Worm (Caenorhabditis elegans) whole organism, L4 larva: ENCODE data around the gene pdhk-2.

ENCODE experiments used
- F37D6.2 ChIP-seq: sonication (generic microtip); optimal IDR thresholded peaks from 2 replicates; lab custom pipeline; 2016; ENCODE audit warnings: mild to moderate bottlenecking, missing genetic modification characterization, missing compliant biosample characterization
- R02D3.7 ChIP-seq: fragments of 150-350 bp; sonication (generic microtip); optimal IDR thresholded peaks from 3 replicates; lab custom pipeline; 2014; ENCODE audit warnings: missing biosample characterization, missing genetic modification characterization
- Y105C5A.15 ChIP-seq: fragments of 200-800 bp; sonication (Bioruptor generic); IDR thresholded peaks from 2 replicates; pipeline ENCODE4 v1.3.6; 2022; ENCODE audit warnings: missing genetic modification characterization, missing compliant biosample characterization
- Y5F2A.4 ChIP-seq: fragments of 200-800 bp; sonication (Bioruptor generic); optimal IDR thresholded peaks from 2 replicates; lab custom pipeline; 2018; ENCODE audit warnings: mild to moderate bottlenecking, missing genetic modification characterization, missing compliant biosample characterization
- Y75B8A.6 ChIP-seq: fragments of 200-800 bp; sonication (Bioruptor generic); IDR thresholded peaks from 2 replicates; pipeline ENCODE4 v1.3.6; 2022; ENCODE audit warnings: missing genetic modification reagents, missing genetic modification characterization, missing compliant biosample characterization
- aly-2 ChIP-seq: sonication (generic microtip); optimal IDR thresholded peaks from 2 replicates; lab custom pipeline; 2018; ENCODE audit warnings: missing biosample characterization, missing genetic modification characterization
- arid-1 ChIP-seq: fragments of 200-800 bp; sonication (Bioruptor generic); conservative IDR thresholded peaks from 2 replicates; pipeline ENCODE4 v1.3.6; 2022; ENCODE audit warnings: missing genetic modification reagents, missing genetic modification characterization, missing compliant biosample characterization
- ceh-20 ChIP-seq: fragments of 200-800 bp; sonication (Bioruptor generic); IDR thresholded peaks from 2 replicates; pipeline ENCODE4 v1.3.6; 2022; ENCODE audit warnings: missing genetic modification reagents, missing genetic modification characterization, missing compliant biosample characterization
- ceh-44 ChIP-seq: fragments of 200-800 bp; sonication (Bioruptor generic); IDR thresholded peaks from 2 replicates; pipeline ENCODE4 v1.3.6; 2022; ENCODE audit warnings: missing genetic modification reagents, missing genetic modification characterization, missing compliant biosample characterization
- ceh-62 ChIP-seq: sonication (generic microtip); optimal IDR thresholded peaks from 2 replicates; lab custom pipeline; 2017; ENCODE audit warnings: missing biosample characterization, missing genetic modification characterization
- daf-8 ChIP-seq: fragments of 200-800 bp; sonication (Bioruptor generic); IDR thresholded peaks from 2 replicates; pipeline ENCODE4 v1.3.6; 2022; ENCODE audit warnings: missing genetic modification characterization, missing compliant biosample characterization
- dmd-6 ChIP-seq: fragments of 200-800 bp; sonication (Bioruptor generic); IDR thresholded peaks from 2 replicates; pipeline ENCODE4 v1.3.6; 2022; ENCODE audit warnings: missing genetic modification reagents, missing genetic modification characterization, missing compliant biosample characterization
- dmd-8 ChIP-seq: fragments of 200-800 bp; sonication (Bioruptor generic); IDR thresholded peaks from 2 replicates; pipeline ENCODE4 v1.3.6; 2022; ENCODE audit warnings: missing genetic modification characterization, missing compliant biosample characterization
- dmd-9 ChIP-seq: fragments of 200-800 bp; sonication (Bioruptor generic); IDR thresholded peaks from 2 replicates; pipeline ENCODE4 v1.3.6; 2022; ENCODE audit warnings: missing genetic modification reagents, missing genetic modification characterization, missing compliant biosample characterization
- dve-1 ChIP-seq: sonication (generic microtip); optimal IDR thresholded peaks from 2 replicates; lab custom pipeline; 2017; ENCODE audit warnings: antibody characterized with exemption, mild to moderate bottlenecking, missing genetic modification characterization, missing compliant biosample characterization; ENCODE audit not compliant: insufficient read depth
- egl-27 ChIP-seq: sonication (generic microtip); optimal IDR thresholded peaks from 3 replicates; lab custom pipeline; 2017; ENCODE audit warnings: missing biosample characterization, missing genetic modification reagents, missing genetic modification characterization
- fkh-10 ChIP-seq: fragments of 150-350 bp; optimal IDR thresholded peaks from 2 replicates; lab custom pipeline; 2014; ENCODE audit warnings: missing biosample characterization, missing genetic modification reagents, missing genetic modification characterization
- fos-1 ChIP-seq: fragments of 150-350 bp; optimal IDR thresholded peaks from 2 replicates; lab custom pipeline; 2014; ENCODE audit warnings: missing biosample characterization, missing genetic modification characterization
- gei-8 ChIP-seq: fragments of 200-800 bp; sonication (Bioruptor generic); optimal IDR thresholded peaks from 2 replicates; lab custom pipeline; 2018; ENCODE audit warnings: mild to moderate bottlenecking, missing genetic modification characterization, missing compliant biosample characterization
- hif-1 ChIP-seq, 2 experiments: sonication (generic microtip); optimal IDR thresholded peaks; 2 replicates each; lab custom pipeline; 2016 to 2017; ENCODE audit warnings: missing compliant biosample characterization in 2 of 2, missing genetic modification characterization in 2 of 2, missing genetic modification reagents in 2 of 2, missing genotype in 2 of 2, mild to moderate bottlenecking in 1 of 2
- hlh-11 ChIP-seq: fragments of 200-800 bp; sonication (Bioruptor generic); optimal IDR thresholded peaks from 2 replicates; lab custom pipeline; 2018; ENCODE audit warnings: mild to moderate bottlenecking, missing genetic modification characterization, missing compliant biosample characterization
- hlh-30 ChIP-seq: sonication (generic microtip); optimal IDR thresholded peaks from 2 replicates; lab custom pipeline; 2017; ENCODE audit warnings: antibody characterized with exemption, mild to moderate bottlenecking, missing genetic modification characterization, missing compliant biosample characterization; ENCODE audit not compliant: insufficient read depth
- jun-1 ChIP-seq: fragments of 150-350 bp; optimal IDR thresholded peaks from 2 replicates; lab custom pipeline; 2014; ENCODE audit warnings: missing biosample characterization, missing genetic modification reagents, missing genetic modification characterization
- lin-38 ChIP-seq: fragments of 200-800 bp; sonication (Bioruptor generic); IDR thresholded peaks from 2 replicates; pipeline ENCODE4 v1.3.6; 2022; ENCODE audit warnings: missing genetic modification reagents, missing genetic modification characterization, missing compliant biosample characterization
- lin-39 ChIP-seq: fragments of 150-350 bp; optimal IDR thresholded peaks from 2 replicates; lab custom pipeline; 2014; ENCODE audit warnings: missing biosample characterization, missing genetic modification reagents, missing genetic modification characterization
- lir-3 ChIP-seq: sonication (generic microtip); optimal IDR thresholded peaks from 2 replicates; lab custom pipeline; 2016; ENCODE audit warnings: mild to moderate bottlenecking, missing genetic modification characterization, missing compliant biosample characterization
- madf-5 ChIP-seq, 2 experiments: fragments of 200-800 bp; sonication (Bioruptor generic); IDR thresholded peaks; 2 replicates each; pipeline ENCODE4 v1.3.6; 2022; ENCODE audit warnings: missing compliant biosample characterization in 2 of 2, missing genetic modification characterization in 2 of 2
- mdl-1 ChIP-seq, 2 experiments: fragments of 150-350 bp in 1 of 2; sonication (generic microtip) in 1 of 2; optimal IDR thresholded peaks; 2 replicates each; lab custom pipeline; 2014 to 2017; ENCODE audit warnings: missing biosample characterization in 2 of 2, missing genetic modification characterization in 2 of 2
- mdt-29 ChIP-seq: fragments of 200-800 bp; sonication (Bioruptor generic); IDR thresholded peaks from 2 replicates; pipeline ENCODE4 v1.3.6; 2022; ENCODE audit warnings: missing genetic modification reagents, missing genetic modification characterization, missing compliant biosample characterization
- mep-1 ChIP-seq: fragments of 150-350 bp; sonication (generic microtip); optimal IDR thresholded peaks from 3 replicates; lab custom pipeline; 2014; ENCODE audit warnings: missing biosample characterization, missing genetic modification characterization
- mes-2 ChIP-seq: sonication (generic microtip); optimal IDR thresholded peaks from 2 replicates; lab custom pipeline; 2016; ENCODE audit warnings: missing genotype, mild to moderate bottlenecking, missing genetic modification characterization, missing compliant biosample characterization; ENCODE audit not compliant: poor library complexity, severe bottlenecking
- nhr-10 ChIP-seq: fragments of 150-350 bp; optimal IDR thresholded peaks from 2 replicates; lab custom pipeline; 2014; ENCODE audit warnings: missing biosample characterization, missing genetic modification characterization
- nhr-11 ChIP-seq: fragments of 150-350 bp; optimal IDR thresholded peaks from 2 replicates; lab custom pipeline; 2014; ENCODE audit warnings: missing biosample characterization, missing genetic modification characterization
- nhr-111 ChIP-seq: fragments of 200-800 bp; sonication (Bioruptor generic); optimal IDR thresholded peaks from 2 replicates; lab custom pipeline; 2018; ENCODE audit warnings: mild to moderate bottlenecking, missing genetic modification characterization, missing compliant biosample characterization
- nhr-237 ChIP-seq: sonication (generic microtip); optimal IDR thresholded peaks from 2 replicates; lab custom pipeline; 2017; ENCODE audit warnings: missing biosample characterization, missing genetic modification characterization
- nhr-28 ChIP-seq: fragments of 150-350 bp; optimal IDR thresholded peaks from 2 replicates; lab custom pipeline; 2014; ENCODE audit warnings: missing biosample characterization, missing genetic modification characterization
- nhr-41 ChIP-seq: fragments of 200-800 bp; sonication (Bioruptor generic); IDR thresholded peaks from 2 replicates; pipeline ENCODE4 v1.3.6; 2022; ENCODE audit warnings: missing genetic modification reagents, missing genetic modification characterization, missing compliant biosample characterization
- nhr-48 ChIP-seq: sonication (generic microtip); optimal IDR thresholded peaks from 2 replicates; lab custom pipeline; 2016; ENCODE audit warnings: mild to moderate bottlenecking, missing genetic modification characterization, missing compliant biosample characterization
- nhr-6 ChIP-seq: fragments of 150-350 bp; optimal IDR thresholded peaks from 2 replicates; lab custom pipeline; 2014; ENCODE audit warnings: missing biosample characterization, missing genetic modification characterization
- nhr-76 ChIP-seq: fragments of 150-350 bp; optimal IDR thresholded peaks from 2 replicates; lab custom pipeline; 2014; ENCODE audit warnings: missing biosample characterization, missing genetic modification characterization
- nhr-77 ChIP-seq: fragments of 150-350 bp; optimal IDR thresholded peaks from 2 replicates; lab custom pipeline; 2014; ENCODE audit warnings: missing biosample characterization, missing genetic modification characterization
- sdz-12 ChIP-seq: fragments of 200-800 bp; sonication (Bioruptor generic); optimal IDR thresholded peaks from 2 replicates; lab custom pipeline; 2018; ENCODE audit warnings: mild to moderate bottlenecking, missing genetic modification characterization, missing compliant biosample characterization
- set-16 ChIP-seq: fragments of 200-800 bp; sonication (Bioruptor generic); IDR thresholded peaks from 2 replicates; pipeline ENCODE4 v1.3.6; 2022; ENCODE audit warnings: missing genetic modification reagents, missing genetic modification characterization, missing compliant biosample characterization
- skn-1 ChIP-seq: fragments of 150-350 bp; optimal IDR thresholded peaks from 2 replicates; lab custom pipeline; 2014; ENCODE audit warnings: missing biosample characterization, missing genetic modification characterization
- tra-1 ChIP-seq: fragments of 200-800 bp; sonication (Bioruptor generic); IDR thresholded peaks from 2 replicates; pipeline ENCODE4 v1.3.6; 2022; ENCODE audit warnings: missing genetic modification reagents, missing genetic modification characterization, missing compliant biosample characterization
- unc-130 ChIP-seq: sonication (generic microtip); optimal IDR thresholded peaks from 2 replicates; lab custom pipeline; 2016; ENCODE audit warnings: missing genetic modification reagents, missing genetic modification characterization, missing compliant biosample characterization
- unc-62 ChIP-seq, 3 experiments: fragments of 150-350 bp in 1 of 3; sonication (generic microtip); optimal IDR thresholded peaks in 2 of 3; peaks in 1 of 3; 1 replicate in 1 of 3; 2 replicates in 2 of 3; lab custom pipeline; 2014 to 2017; ENCODE audit warnings: missing biosample characterization in 3 of 3, missing genetic modification characterization in 3 of 3, missing genetic modification reagents in 3 of 3, missing genotype in 1 of 3
- vab-7 ChIP-seq: fragments of 200-800 bp; sonication (Bioruptor generic); IDR thresholded peaks from 2 replicates; pipeline ENCODE4 v1.3.6; 2022; ENCODE audit warnings: missing genetic modification reagents, missing genetic modification characterization, missing compliant biosample characterization
- zip-11 ChIP-seq: fragments of 200-800 bp; sonication (Bioruptor generic); IDR thresholded peaks from 2 replicates; pipeline ENCODE4 v1.3.6; 2022; ENCODE audit warnings: missing genetic modification characterization, missing compliant biosample characterization
- zip-2 ChIP-seq: fragments of 150-350 bp; optimal IDR thresholded peaks from 2 replicates; lab custom pipeline; 2014; ENCODE audit warnings: missing biosample characterization, missing genetic modification characterization
- ztf-7 ChIP-seq: fragments of 150-350 bp; optimal IDR thresholded peaks from 2 replicates; lab custom pipeline; 2014; ENCODE audit warnings: missing biosample characterization, missing genetic modification characterization

Gene pdhk-2

DNA sequence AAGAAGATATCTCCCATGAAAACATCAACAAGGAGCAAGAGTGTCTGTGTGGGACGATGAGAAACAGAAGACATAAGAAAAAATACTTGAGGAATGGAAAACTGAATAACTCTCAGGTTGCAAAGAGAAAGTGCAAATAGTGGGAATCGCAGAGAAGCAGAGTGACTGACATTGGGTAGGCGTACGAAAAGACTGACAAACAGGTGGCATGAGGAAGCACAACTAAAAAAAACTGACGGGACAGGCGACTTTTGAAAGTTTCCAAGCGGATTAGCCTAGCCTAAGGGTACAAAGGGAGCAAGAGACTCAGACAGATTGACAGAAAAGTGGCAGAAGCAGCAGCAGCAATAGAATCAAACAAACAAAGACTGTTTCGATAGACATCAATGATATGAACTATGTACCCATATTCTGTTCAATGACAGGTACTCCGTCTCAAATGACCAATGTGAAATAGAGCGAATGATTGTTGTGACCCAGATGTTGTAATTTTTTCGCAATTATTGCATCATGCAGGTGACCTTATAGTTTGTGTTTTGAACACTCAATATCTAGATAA, 6.8 kb downstream of the pdhk-2 start (continued):
- TF ChIP-seq gei-8 (GFP tag; lab: Kevin White, UChicago) (peak; percentile 5), lin-38 (no peak), R02D3.7 (tag; lab: Kevin White, UChicago) (no peak), skn-1 (tag; lab: Kevin White, UChicago) (no peak), tra-1 (GFP tag; lab: Robert Waterston, UW) (peak; percentile 63; the same call in 1 of the 2 replicates), madf-5 (GFP tag; IDR thresholded peaks at IDR 0.05; lab: Robert Waterston, UW) (no peak), set-16 (GFP tag; lab: Robert Waterston, UW) (no peak), nhr-237 (tag; lab: Kevin White, UChicago) (no peak), ceh-44 (no peak), vab-7 (GFP tag; lab: Robert Waterston, UW) (0 out of 2 replicates have a peak, but pooled peaks have one; percentile 19), mdt-29 (GFP tag; lab: Robert Waterston, UW) (no peak), mep-1 (tag; lab: Kevin White, UChicago) (peak; percentile 41), zip-2 (tag; lab: Kevin White, UChicago) (no peak), fos-1 (tag; lab: Kevin White, UChicago) (no peak), nhr-11 (tag; lab: Kevin White, UChicago) (peak; percentile 14), Y105C5A.15 (no peak), nhr-6 (no peak), hlh-30 (tag; lab: Kevin White, UChicago) (peak; percentile 78), dmd-6 (GFP tag; lab: Robert Waterston, UW) (peak; percentile 79), hlh-11 (tag; lab: Kevin White, UChicago) (peak; percentile 86), Y5F2A.4 (GFP tag; lab: Kevin White, UChicago) (no peak), nhr-76 (tag; lab: Kevin White, UChicago) (no peak), nhr-111 (GFP tag; lab: Kevin White, UChicago) (no peak), ceh-62 (no peak), unc-130 (GFP tag; lab: Kevin White, UChicago) (no peak), unc-62 (GFP tag; optimal IDR thresholded peaks at IDR 0.05 in 1 of 2; lab: Kevin White, UChicago) (peak in 1 of 2 experiments; percentile 82), unc-62 (tag; optimal IDR thresholded peaks at IDR 0.05; lab: Kevin White, UChicago) (no peak), Y75B8A.6 (GFP tag; lab: Robert Waterston, UW) (no peak), nhr-41 (GFP tag; lab: Robert Waterston, UW) (no peak), hif-1 (tag; optimal IDR thresholded peaks at IDR 0.05; lab: Kevin White, UChicago) (peak in 1 of 2 experiments; percentile 34), lin-39 (tag; lab: Kevin White, UChicago) (no peak), mes-2 (no peak), lir-3 (tag; lab: Kevin White, UChicago) (no peak), egl-27 (tag; lab: Kevin White, UChicago) (no peak), nhr-28 (tag; lab: Kevin White, UChicago) (peak; percentile 52), nhr-10 (tag; lab: Kevin White, UChicago) (no peak), nhr-48 (tag; lab: Kevin White, UChicago) (peak; percentile 66), nhr-77 (tag; lab: Kevin White, UChicago) (no peak), aly-2 (tag; lab: Kevin White, UChicago) (no peak), ceh-20 (GFP tag; lab: Robert Waterston, UW) (no peak), sdz-12 (no peak), jun-1 (tag; lab: Kevin White, UChicago) (no peak), arid-1 (no peak; the same call in 1 of the 2 replicates), daf-8 (GFP tag; lab: Robert Waterston, UW) (no peak), F37D6.2 (tag; lab: Kevin White, UChicago) (no peak), mdl-1 (tag; optimal IDR thresholded peaks at IDR 0.05; lab: Kevin White, UChicago) (peak in 1 of 2 experiments; percentile 40), ztf-7 (tag; lab: Kevin White, UChicago) (peak; percentile 79), fkh-10 (no peak), dmd-9 (GFP tag; lab: Robert Waterston, UW) (no peak), dve-1 (tag; lab: Kevin White, UChicago) (peak; percentile 47), zip-11 (no peak), dmd-8 (GFP tag; lab: Robert Waterston, UW) (no peak)
